Worm (Caenorhabditis elegans): ENCODE results near the gene R102.11.
"Not testable (repeated sequence)": the region's sequence is repeated elsewhere in the genome, so short reads cannot be mapped to it uniquely, and the experiment has no call there.

Gene R102.11

ce11 chrIV:10699000-10699399 lies 560 bp downstream of the R102.11 start:
- no peak for TF ChIP-seq scrt-1 (GFP tag; IDR thresholded peaks at IDR 0.05)
- no peak for TF ChIP-seq ama-1 (optimal IDR thresholded peaks at IDR 0.05)
- TF ChIP-seq tbx-11 (GFP tag; IDR thresholded peaks at IDR 0.05): no peak
- TF ChIP-seq ceh-36 (tag; optimal IDR thresholded peaks at IDR 0.05): no peak

- TF ChIP-seq hnd-1 (tag; optimal IDR thresholded peaks at IDR 0.05) (no peak), hmbx-1 (tag; optimal IDR thresholded peaks at IDR 0.05) (no peak), ceh-13 (GFP tag; optimal IDR thresholded peaks at IDR 0.05) (no peak), tbx-37 (GFP tag; conservative IDR thresholded peaks at IDR 0.05) (no peak), tra-4 (tag; optimal IDR thresholded peaks at IDR 0.05) (no peak), scrt-1 (GFP tag; IDR thresholded peaks at IDR 0.05) (no peak), flt-1 (GFP tag; IDR thresholded peaks at IDR 0.05) (no peak), pes-1 (GFP tag; IDR thresholded peaks at IDR 0.05) (no peak), ceh-36 (tag; optimal IDR thresholded peaks at IDR 0.05) (no peak), aly-1 (tag; optimal IDR thresholded peaks at IDR 0.05) (no peak), sea-1 (GFP tag; conservative IDR thresholded peaks at IDR 0.05) (no peak), hmg-4 (GFP tag; optimal IDR thresholded peaks at IDR 0.05) (no peak), tbx-11 (GFP tag; IDR thresholded peaks at IDR 0.05) (no peak), B0310.2 (tag; optimal IDR thresholded peaks at IDR 0.05) (no peak), F13C5.2 (tag; optimal IDR thresholded peaks at IDR 0.05) (no peak), ama-1 (optimal IDR thresholded peaks at IDR 0.05) (no peak), ets-7 (tag; optimal IDR thresholded peaks at IDR 0.05) (no peak)
Measured at ce11 chrIV:10698486-10698885, 1.1 kb downstream of the R102.11 start.

ce11 chrIV:10697022-10697979 lies 2.3 kb downstream of the R102.11 start, which contains the start of gene allo-1:
TSS of gene allo-1 (minus strand) at chrIV:10697072.
- TF ChIP-seq flt-1 (GFP tag; IDR thresholded peaks at IDR 0.05) (no peak), pes-1 (GFP tag; IDR thresholded peaks at IDR 0.05) (no peak), scrt-1 (GFP tag; IDR thresholded peaks at IDR 0.05) (no peak)

- TF ChIP-seq tra-4 (tag; optimal IDR thresholded peaks at IDR 0.05) (no peak), pes-1 (GFP tag; IDR thresholded peaks at IDR 0.05) (no peak), hnd-1 (tag; optimal IDR thresholded peaks at IDR 0.05) (no peak), flt-1 (GFP tag; IDR thresholded peaks at IDR 0.05) (no peak), hmg-4 (GFP tag; optimal IDR thresholded peaks at IDR 0.05) (no peak), hmbx-1 (tag; optimal IDR thresholded peaks at IDR 0.05) (no peak), ama-1 (optimal IDR thresholded peaks at IDR 0.05) (no peak), ets-7 (tag; optimal IDR thresholded peaks at IDR 0.05) (no peak), ceh-36 (tag; optimal IDR thresholded peaks at IDR 0.05) (no peak), tbx-37 (GFP tag; conservative IDR thresholded peaks at IDR 0.05) (no peak), ceh-13 (GFP tag; optimal IDR thresholded peaks at IDR 0.05) (no peak), scrt-1 (GFP tag; IDR thresholded peaks at IDR 0.05) (no peak), tbx-11 (GFP tag; IDR thresholded peaks at IDR 0.05) (no peak)
Measured at ce11 chrIV:10695203-10695602, 4.4 kb downstream of the R102.11 start, which contains the start of gene R102.4. TSS of gene R102.4 (minus strand) at chrIV:10695303.

- no peak for TF ChIP-seq scrt-1 (GFP tag; IDR thresholded peaks at IDR 0.05)
- no peak for TF ChIP-seq sea-1 (GFP tag; conservative IDR thresholded peaks at IDR 0.05)
- TF ChIP-seq B0310.2 (tag; optimal IDR thresholded peaks at IDR 0.05): no peak
- no peak for TF ChIP-seq aly-1 (tag; optimal IDR thresholded peaks at IDR 0.05)
- no peak for TF ChIP-seq flt-1 (GFP tag; IDR thresholded peaks at IDR 0.05)
- TF ChIP-seq tra-4 (tag; optimal IDR thresholded peaks at IDR 0.05): no peak
- no peak for TF ChIP-seq ceh-13 (GFP tag; optimal IDR thresholded peaks at IDR 0.05)
- no peak for TF ChIP-seq ets-7 (tag; optimal IDR thresholded peaks at IDR 0.05)
- no peak for TF ChIP-seq tbx-11 (GFP tag; IDR thresholded peaks at IDR 0.05)
- no peak for TF ChIP-seq hmg-4 (GFP tag; optimal IDR thresholded peaks at IDR 0.05)
- no peak for TF ChIP-seq F13C5.2 (tag; optimal IDR thresholded peaks at IDR 0.05)
- TF ChIP-seq hmbx-1 (tag; optimal IDR thresholded peaks at IDR 0.05): no peak
- no peak for TF ChIP-seq hnd-1 (tag; optimal IDR thresholded peaks at IDR 0.05)
- no peak for TF ChIP-seq pes-1 (GFP tag; IDR thresholded peaks at IDR 0.05)
- no peak for TF ChIP-seq tbx-37 (GFP tag; conservative IDR thresholded peaks at IDR 0.05)
- no peak for TF ChIP-seq ceh-36 (tag; optimal IDR thresholded peaks at IDR 0.05)
- no peak for TF ChIP-seq ama-1 (optimal IDR thresholded peaks at IDR 0.05)
Measured at ce11 chrIV:10690139-10690538, 9.4 kb downstream of the R102.11 start, which contains the start of gene R102.8. TSS of gene R102.8 (minus strand) at chrIV:10690239.

ce11 chrIV:10688972-10689567 lies 10.5 kb downstream of the R102.11 start, which contains the start of gene R102.3:
TSS of gene R102.3 (plus strand) at chrIV:10689517.
- no peak for TF ChIP-seq hnd-1 (tag; optimal IDR thresholded peaks at IDR 0.05)
- TF ChIP-seq tbx-11 (GFP tag; IDR thresholded peaks at IDR 0.05): no peak
- no peak for TF ChIP-seq B0310.2 (tag; optimal IDR thresholded peaks at IDR 0.05)
- TF ChIP-seq tra-4 (tag; optimal IDR thresholded peaks at IDR 0.05): no peak
- no peak for TF ChIP-seq ceh-13 (GFP tag; optimal IDR thresholded peaks at IDR 0.05)
- no peak for TF ChIP-seq pes-1 (GFP tag; IDR thresholded peaks at IDR 0.05)
- no peak for TF ChIP-seq aly-1 (tag; optimal IDR thresholded peaks at IDR 0.05)
- TF ChIP-seq ets-7 (tag; optimal IDR thresholded peaks at IDR 0.05): no peak
- no peak for TF ChIP-seq hmbx-1 (tag; optimal IDR thresholded peaks at IDR 0.05)
- no peak for TF ChIP-seq flt-1 (GFP tag; IDR thresholded peaks at IDR 0.05)
- no peak for TF ChIP-seq F13C5.2 (tag; optimal IDR thresholded peaks at IDR 0.05)
- TF ChIP-seq hmg-4 (GFP tag; optimal IDR thresholded peaks at IDR 0.05): no peak
- TF ChIP-seq tbx-37 (GFP tag; conservative IDR thresholded peaks at IDR 0.05): no peak
- no peak for TF ChIP-seq ceh-36 (tag; optimal IDR thresholded peaks at IDR 0.05)
- no peak for TF ChIP-seq scrt-1 (GFP tag; IDR thresholded peaks at IDR 0.05)
- no peak for TF ChIP-seq sea-1 (GFP tag; conservative IDR thresholded peaks at IDR 0.05)
- TF ChIP-seq ama-1 (optimal IDR thresholded peaks at IDR 0.05): no peak

- TF ChIP-seq ets-7 (tag; optimal IDR thresholded peaks at IDR 0.05); tra-4 (tag; optimal IDR thresholded peaks at IDR 0.05); flt-1 (GFP tag; IDR thresholded peaks at IDR 0.05): not testable (repeated sequence)
Measured at ce11 chrIV:10687307-10687706, 12.3 kb downstream of the R102.11 start, which contains the start of gene R102.2. TSS of gene R102.2 (plus strand) at chrIV:10687607.
